Worm (Caenorhabditis elegans) whole organism, midembryonic: ENCODE measurements around the gene srx-102.

Source experiments
- flt-1 ChIP-seq: fragments of 200-800 bp; sonication (Bioruptor generic); IDR thresholded peaks from 2 replicates; pipeline ENCODE4 v1.3.6; 2022; ENCODE audit warnings: missing genetic modification characterization, missing compliant biosample characterization
- ztf-23 ChIP-seq: fragments of 200-800 bp; sonication (Bioruptor generic); IDR thresholded peaks from 2 replicates; pipeline ENCODE4 v1.3.6; 2022; ENCODE audit warnings: missing genetic modification reagents, missing genetic modification characterization, missing compliant biosample characterization

DNA sequence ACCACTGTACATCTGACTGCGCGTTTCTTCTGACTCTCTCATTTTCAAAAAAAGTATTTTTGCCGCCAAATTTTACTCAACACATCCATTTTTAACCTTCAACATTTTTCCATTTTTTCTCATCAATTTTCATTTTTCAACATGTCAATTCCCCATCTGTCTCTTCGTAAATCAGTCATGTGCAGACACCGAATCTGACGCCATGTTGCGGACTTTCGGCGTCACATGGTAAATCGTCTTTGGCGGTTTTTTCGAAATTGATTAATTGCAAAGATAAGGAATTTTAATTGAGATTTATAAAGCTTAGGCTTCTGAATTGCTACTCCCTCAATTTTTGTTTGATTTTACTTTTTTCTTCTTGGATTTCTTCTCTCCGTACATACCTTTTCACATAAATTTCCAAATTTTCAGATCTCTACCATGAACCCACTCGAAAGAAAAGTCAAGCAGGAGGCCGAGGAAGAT lies 11.8 kb downstream of the srx-102 start, which contains the start of gene F19B10.1:
- TF ChIP-seq flt-1 (GFP tag; lab: Robert Waterston, UW) (no peak), ztf-23 (GFP tag; lab: Robert Waterston, UW) (no peak)
